Worm (Caenorhabditis elegans) whole organism, young adult: ENCODE measurements around the gene R03D7.15.
"Not testable (repeated sequence)": the region's sequence is repeated elsewhere in the genome, so short reads cannot be mapped to it uniquely, and the experiment has no call there.

Experiments used
- B0336.3 ChIP-seq: fragments of 200-800 bp; sonication (Bioruptor generic); IDR thresholded peaks from 2 replicates; pipeline ENCODE4 v1.3.6; 2022; ENCODE audit warnings: missing genetic modification characterization, missing compliant biosample characterization
- F23B12.7 ChIP-seq: sonication (generic microtip); optimal IDR thresholded peaks from 2 replicates; lab custom pipeline; 2017; ENCODE audit warnings: missing genetic modification characterization, mild to moderate bottlenecking, missing compliant biosample characterization, antibody characterized with exemption, moderate library complexity; ENCODE audit not compliant: insufficient read depth
- F33H1.4 ChIP-seq: fragments of 200-800 bp; sonication (Bioruptor generic); IDR thresholded peaks from 2 replicates; pipeline ENCODE4 v1.3.6; 2022; ENCODE audit warnings: missing genetic modification reagents, missing genetic modification characterization, missing compliant biosample characterization
- F52B5.7 ChIP-seq: sonication (generic microtip); optimal IDR thresholded peaks from 2 replicates; lab custom pipeline; 2016; ENCODE audit warnings: mild to moderate bottlenecking, missing genetic modification characterization, missing compliant biosample characterization
- F55B11.4 ChIP-seq: sonication (generic microtip); optimal IDR thresholded peaks from 2 replicates; lab custom pipeline; 2016; ENCODE audit warnings: missing compliant biosample characterization, missing genetic modification characterization, borderline replicate concordance; ENCODE audit not compliant: insufficient read depth
- F57C9.4 ChIP-seq: sonication (generic microtip); optimal IDR thresholded peaks from 2 replicates; lab custom pipeline; 2017; ENCODE audit warnings: mild to moderate bottlenecking, missing genetic modification characterization, missing compliant biosample characterization
- ZK185.1 ChIP-seq: sonication (generic microtip); optimal IDR thresholded peaks from 2 replicates; lab custom pipeline; 2016; ENCODE audit warnings: mild to moderate bottlenecking, missing genetic modification characterization, missing compliant biosample characterization; ENCODE audit not compliant: poor library complexity, severe bottlenecking
- akir-1 ChIP-seq: fragments of 200-800 bp; sonication (Bioruptor generic); optimal IDR thresholded peaks from 2 replicates; lab custom pipeline; 2018; ENCODE audit warnings: mild to moderate bottlenecking, missing genetic modification characterization, moderate library complexity, missing compliant biosample characterization
- cebp-1 ChIP-seq, 2 experiments: fragments of 200-800 bp in 1 of 2; sonication (Bioruptor generic) in 1 of 2; sonication (generic microtip) in 1 of 2; IDR thresholded peaks in 1 of 2; optimal IDR thresholded peaks in 1 of 2; 2 replicates each; pipeline versions ENCODE4 v1.3.6 to Lab custom; 2017 to 2022; ENCODE audit warnings: missing compliant biosample characterization in 2 of 2, missing genetic modification characterization in 2 of 2, mild to moderate bottlenecking in 1 of 2, missing genetic modification reagents in 1 of 2, moderate library complexity in 1 of 2
- ceh-27 ChIP-seq: fragments of 200-800 bp; sonication (Bioruptor generic); optimal IDR thresholded peaks from 2 replicates; lab custom pipeline; 2018; ENCODE audit warnings: mild to moderate bottlenecking, missing genetic modification characterization, moderate library complexity, missing compliant biosample characterization
- ceh-40 ChIP-seq: fragments of 200-800 bp; sonication (Bioruptor generic); IDR thresholded peaks from 2 replicates; pipeline ENCODE4 v1.3.6; 2022; ENCODE audit warnings: missing genetic modification characterization, missing compliant biosample characterization
- ceh-79 ChIP-seq: sonication (generic microtip); optimal IDR thresholded peaks from 2 replicates; lab custom pipeline; 2017; ENCODE audit warnings: mild to moderate bottlenecking, missing genetic modification characterization, missing compliant biosample characterization
- efl-1 ChIP-seq: fragments of 150-350 bp; optimal IDR thresholded peaks from 2 replicates; lab custom pipeline; 2014; ENCODE audit warnings: missing biosample characterization, missing genetic modification reagents, missing genetic modification characterization
- fkh-3 ChIP-seq: sonication (generic microtip); optimal IDR thresholded peaks from 2 replicates; lab custom pipeline; 2016; ENCODE audit warnings: mild to moderate bottlenecking, missing genetic modification characterization, missing compliant biosample characterization
- gei-17 ChIP-seq: fragments of 200-800 bp; sonication (Bioruptor generic); optimal IDR thresholded peaks from 2 replicates; lab custom pipeline; 2018; ENCODE audit warnings: mild to moderate bottlenecking, missing genetic modification characterization, missing compliant biosample characterization
- hrde-1 ChIP-seq: sonication (generic microtip); optimal IDR thresholded peaks from 2 replicates; lab custom pipeline; 2016; ENCODE audit warnings: missing genetic modification characterization, mild to moderate bottlenecking, missing compliant biosample characterization, moderate library complexity, missing genotype, missing genetic modification reagents, borderline replicate concordance
- lag-1 ChIP-seq: fragments of 200-800 bp; sonication (Bioruptor generic); IDR thresholded peaks from 2 replicates; pipeline ENCODE4 v1.3.6; 2022; ENCODE audit warnings: missing genetic modification reagents, missing genetic modification characterization, missing compliant biosample characterization
- let-607 ChIP-seq, 2 experiments: fragments of 200-800 bp in 1 of 2; sonication (Bioruptor generic) in 1 of 2; sonication (generic microtip) in 1 of 2; optimal IDR thresholded peaks; 2 replicates each; lab custom pipeline; 2016 to 2018; ENCODE audit warnings: mild to moderate bottlenecking in 2 of 2, missing compliant biosample characterization in 2 of 2, missing genetic modification characterization in 2 of 2, moderate library complexity in 2 of 2, missing genotype in 1 of 2
- lin-54 ChIP-seq: fragments of 200-800 bp; sonication (Bioruptor generic); optimal IDR thresholded peaks from 2 replicates; lab custom pipeline; 2018; ENCODE audit warnings: mild to moderate bottlenecking, missing genetic modification characterization, missing compliant biosample characterization
- lir-1 ChIP-seq: fragments of 200-800 bp; sonication (Bioruptor generic); conservative IDR thresholded peaks from 2 replicates; pipeline ENCODE4 v1.3.6; 2022; ENCODE audit warnings: missing genetic modification reagents, missing genetic modification characterization, missing compliant biosample characterization
- lsy-27 ChIP-seq: sonication (generic microtip); optimal IDR thresholded peaks from 2 replicates; lab custom pipeline; 2017; ENCODE audit warnings: missing genetic modification characterization, mild to moderate bottlenecking, missing compliant biosample characterization, antibody characterized with exemption, missing genotype, borderline replicate concordance; ENCODE audit not compliant: insufficient read depth
- madf-10 ChIP-seq: sonication (generic microtip); optimal IDR thresholded peaks from 2 replicates; lab custom pipeline; 2016; ENCODE audit warnings: mild to moderate bottlenecking, missing genetic modification characterization, missing compliant biosample characterization
- mxl-1 ChIP-seq: sonication (generic microtip); optimal IDR thresholded peaks from 2 replicates; lab custom pipeline; 2016; ENCODE audit warnings: missing genetic modification characterization, missing compliant biosample characterization
- nfya-1 ChIP-seq: sonication (generic microtip); optimal IDR thresholded peaks from 2 replicates; lab custom pipeline; 2017; ENCODE audit warnings: antibody characterized with exemption, missing compliant biosample characterization, missing genetic modification characterization, borderline replicate concordance; ENCODE audit not compliant: insufficient read depth
- nfya-2 ChIP-seq: fragments of 200-800 bp; sonication (Bioruptor generic); IDR thresholded peaks from 2 replicates; pipeline ENCODE4 v1.3.6; 2022; ENCODE audit warnings: missing genetic modification reagents, missing genetic modification characterization, missing compliant biosample characterization
- nhr-80 ChIP-seq: sonication (generic microtip); optimal IDR thresholded peaks from 2 replicates; lab custom pipeline; 2016; ENCODE audit warnings: missing genetic modification characterization, missing compliant biosample characterization
- pbrm-1 ChIP-seq: fragments of 200-800 bp; sonication (Bioruptor generic); IDR thresholded peaks from 2 replicates; pipeline ENCODE4 v1.3.6; 2022; ENCODE audit warnings: missing genetic modification reagents, missing genetic modification characterization, missing compliant biosample characterization
- pha-4 ChIP-seq: fragments of 150-350 bp; sonication (generic microtip); optimal IDR thresholded peaks from 2 replicates; lab custom pipeline; 2014; ENCODE audit warnings: missing biosample characterization, missing genetic modification reagents, missing genetic modification characterization
- rcor-1 ChIP-seq: fragments of 200-800 bp; sonication (Bioruptor generic); IDR thresholded peaks from 2 replicates; pipeline ENCODE4 v1.3.6; 2022; ENCODE audit warnings: missing genetic modification reagents, missing genetic modification characterization, missing compliant biosample characterization
- rec-8 ChIP-seq, 2 experiments: sonication (generic microtip); optimal IDR thresholded peaks; 2 replicates each; lab custom pipeline; 2016; ENCODE audit warnings: mild to moderate bottlenecking in 2 of 2, missing genetic modification characterization in 2 of 2, missing genetic modification reagents in 2 of 2, missing genotype in 2 of 2, missing biosample characterization in 1 of 2, missing compliant biosample characterization in 1 of 2, moderate library complexity in 1 of 2
- snpc-1.3 ChIP-seq: sonication (generic microtip); optimal IDR thresholded peaks from 2 replicates; lab custom pipeline; 2017; ENCODE audit warnings: missing genetic modification characterization, mild to moderate bottlenecking, missing compliant biosample characterization, antibody characterized with exemption, moderate library complexity, missing genotype, missing genetic modification reagents; ENCODE audit not compliant: insufficient read depth
- snpc-3.4 ChIP-seq: sonication (generic microtip); optimal IDR thresholded peaks from 2 replicates; lab custom pipeline; 2017; ENCODE audit warnings: missing genetic modification characterization, mild to moderate bottlenecking, missing compliant biosample characterization, antibody characterized with exemption, moderate library complexity, missing genotype, missing genetic modification reagents
- snpc-4 ChIP-seq, 5 experiments: fragments of 150-350 bp in 1 of 5; sonication (generic microtip) in 4 of 5; optimal IDR thresholded peaks; 2 replicates each; lab custom pipeline; 2014 to 2018; ENCODE audit warnings: missing genetic modification characterization in 5 of 5, missing biosample characterization in 3 of 5, antibody characterized with exemption in 2 of 5, mild to moderate bottlenecking in 2 of 5, missing compliant biosample characterization in 2 of 5, missing genotype in 2 of 5, moderate library complexity in 2 of 5, missing genetic modification reagents in 1 of 5
- tbp1 ChIP-seq: fragments of 200-800 bp; sonication (Bioruptor generic); optimal IDR thresholded peaks from 2 replicates; lab custom pipeline; 2018; ENCODE audit warnings: mild to moderate bottlenecking, missing genetic modification characterization, missing compliant biosample characterization
- tlf-1 ChIP-seq: fragments of 200-800 bp; sonication (Bioruptor generic); optimal IDR thresholded peaks from 2 replicates; lab custom pipeline; 2018; ENCODE audit warnings: mild to moderate bottlenecking, missing genetic modification characterization, missing compliant biosample characterization
- unc-130 ChIP-seq: sonication (generic microtip); optimal IDR thresholded peaks from 2 replicates; lab custom pipeline; 2016; ENCODE audit warnings: missing genetic modification reagents, missing genetic modification characterization, missing compliant biosample characterization
- unc-62 ChIP-seq: fragments of 150-350 bp; optimal IDR thresholded peaks from 2 replicates; lab custom pipeline; 2014; ENCODE audit warnings: missing biosample characterization, missing genetic modification reagents, missing genetic modification characterization
- ztf-3 ChIP-seq: fragments of 200-800 bp; sonication (Bioruptor generic); optimal IDR thresholded peaks from 2 replicates; lab custom pipeline; 2018; ENCODE audit warnings: mild to moderate bottlenecking, missing genetic modification characterization, missing compliant biosample characterization

R03D7.15 gene

DNA sequence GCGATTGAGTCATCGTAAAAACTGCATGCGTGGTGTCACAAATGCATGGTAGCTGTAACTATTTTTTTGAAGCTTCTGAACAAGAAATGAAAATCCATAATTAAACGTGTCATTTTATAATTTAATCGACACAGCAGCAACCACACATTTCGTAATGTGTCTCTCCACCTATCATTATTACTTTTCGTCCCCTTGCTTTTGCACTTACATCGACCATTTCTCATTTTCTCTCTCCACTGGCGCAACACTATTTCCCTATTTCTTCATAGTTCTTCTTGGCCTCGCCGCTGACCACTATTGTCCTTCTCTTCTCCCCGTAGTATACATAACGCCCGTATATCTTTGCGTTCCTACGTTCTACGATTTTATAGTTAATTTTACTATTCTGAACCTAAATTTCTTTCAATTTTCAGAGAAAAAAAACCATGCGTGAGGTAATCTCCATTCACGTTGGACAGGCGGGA is 23.7 kb upstream of the R03D7.15 start, which contains the start of gene tba-4:
tba-4 (plus strand) TSS at position 414 of the 464 bp plus-strand sequence.
- TF ChIP-seq let-607 (tag; optimal IDR thresholded peaks at IDR 0.05; lab: Kevin White, UChicago): peak in 1 of 2 experiments; percentile 63
- TF ChIP-seq nhr-80: peak; percentile 83
- peak; percentile 50; the same call in 1 of the 2 replicates for TF ChIP-seq cebp-1 (GFP tag; IDR thresholded peaks at IDR 0.05; lab: Robert Waterston, UW)
- no peak for TF ChIP-seq cebp-1 (tag; optimal IDR thresholded peaks at IDR 0.05; lab: Kevin White, UChicago)
- no peak for TF ChIP-seq nfya-1 (tag; lab: Kevin White, UChicago)

DNA sequence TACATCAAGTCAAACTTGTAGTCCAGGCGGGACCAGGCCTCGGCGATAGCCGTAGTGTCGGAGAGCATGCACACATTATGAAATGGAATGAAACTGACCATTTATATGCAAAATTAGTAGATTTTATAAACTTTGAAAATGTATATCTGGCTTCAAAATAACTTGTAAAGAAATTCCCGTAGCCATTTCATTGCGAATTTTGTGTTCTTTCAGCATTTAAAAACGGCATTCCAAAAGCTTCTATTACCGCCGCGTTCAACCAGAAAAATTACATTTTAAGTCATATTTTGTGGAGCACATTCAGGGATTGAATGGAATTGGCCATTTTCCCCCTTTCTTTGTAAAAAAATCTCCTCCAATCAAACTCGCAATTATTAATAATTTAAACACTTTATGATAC is 19.1 kb upstream of the R03D7.15 start, which contains the start of gene Y19D2B.1:
Y19D2B.1 (minus strand) TSS at position 101 of the 400 bp plus-strand sequence.
- TF ChIP-seq snpc-1.3 (tag; lab: Kevin White, UChicago); mxl-1 (tag; lab: Kevin White, UChicago); F23B12.7: not testable (repeated sequence)

DNA sequence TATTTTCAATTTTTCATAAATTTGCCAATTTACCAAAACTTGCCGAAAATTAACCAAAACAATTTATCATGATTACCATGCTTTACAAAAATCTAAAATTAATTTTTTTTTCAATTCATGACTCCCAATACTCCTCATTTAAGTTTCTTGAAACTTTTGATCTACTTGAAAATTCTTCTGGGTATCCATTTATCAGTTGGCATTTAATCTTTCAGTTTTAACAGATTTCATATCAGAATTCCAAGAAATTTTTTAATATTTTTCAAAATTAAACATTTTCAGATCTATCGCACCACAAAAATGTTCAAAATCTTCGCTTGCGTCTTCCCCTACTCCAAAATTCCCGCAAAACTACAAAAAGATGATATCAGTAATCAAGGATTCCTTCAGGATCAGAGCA is 18.1 kb upstream of the R03D7.15 start, which contains the start of gene Y19D2B.2:
Y19D2B.2 (plus strand) TSS at position 301 of the 400 bp plus-strand sequence.
- TF ChIP-seq F52B5.7 (tag; lab: Kevin White, UChicago) (no peak), nfya-2 (no peak), madf-10 (tag; lab: Kevin White, UChicago) (no peak), ceh-79 (no peak), pha-4 (no peak), akir-1 (GFP tag; lab: Kevin White, UChicago) (no peak), unc-130 (GFP tag; lab: Kevin White, UChicago) (no peak), unc-62 (no peak), F57C9.4 (tag; lab: Kevin White, UChicago) (no peak), tbp1 (GFP tag; lab: Kevin White, UChicago) (no peak), nhr-80 (no peak), ztf-3 (GFP tag; lab: Kevin White, UChicago) (no peak), tlf-1 (GFP tag; lab: Kevin White, UChicago) (no peak), F55B11.4 (tag; lab: Kevin White, UChicago) (no peak), ceh-40 (GFP tag; lab: Robert Waterston, UW) (no peak), lin-54 (GFP tag; lab: Kevin White, UChicago) (no peak), lir-1 (GFP tag; lab: Robert Waterston, UW) (no peak)
- TF ChIP-seq, all 124 proteins: peak for 0

DNA sequence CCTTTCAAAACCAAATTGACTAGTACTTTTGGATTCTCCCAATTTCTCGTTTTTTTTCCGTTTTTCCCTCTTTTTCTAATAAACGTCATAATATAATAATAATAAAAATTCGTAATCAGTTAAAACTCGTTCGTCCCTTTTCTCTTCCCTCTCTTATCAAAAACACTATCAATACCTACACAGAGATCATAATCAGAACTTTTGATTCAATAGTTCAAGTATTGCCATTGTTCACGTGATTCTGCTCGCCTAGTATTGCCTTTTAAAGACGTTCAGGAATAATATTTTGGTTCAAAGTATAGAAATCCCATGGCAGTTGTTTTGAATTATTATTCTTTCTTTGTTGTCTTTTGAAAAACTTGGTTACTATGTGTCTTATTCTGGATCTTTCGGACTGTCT is 17.3 kb upstream of the R03D7.15 start:
- TF ChIP-seq gei-17 (GFP tag; lab: Kevin White, UChicago) (no peak), B0336.3 (no peak), ceh-27 (GFP tag; lab: Kevin White, UChicago) (no peak), efl-1 (GFP tag; lab: Kevin White, UChicago) (no peak), snpc-4 (GFP tag; optimal IDR thresholded peaks at IDR 0.05; lab: Kevin White, UChicago) (no peak), snpc-4 (tag; optimal IDR thresholded peaks at IDR 0.05; lab: Kevin White, UChicago) (peak in 1 of 4 experiments; percentile 2), rcor-1 (GFP tag; lab: Robert Waterston, UW) (no peak), rec-8 (tag; optimal IDR thresholded peaks at IDR 0.05; lab: Kevin White, UChicago) (no peak), fkh-3 (tag; lab: Kevin White, UChicago) (no peak), pha-4 (no peak), nhr-80 (peak; percentile 83), snpc-3.4 (tag; lab: Kevin White, UChicago) (no peak), hrde-1 (tag; lab: Kevin White, UChicago) (no peak), F52B5.7 (tag; lab: Kevin White, UChicago) (no peak), lag-1 (GFP tag; lab: Robert Waterston, UW) (no peak), lir-1 (GFP tag; lab: Robert Waterston, UW) (no peak), ceh-79 (no peak), F55B11.4 (tag; lab: Kevin White, UChicago) (no peak), lsy-27 (no peak), ZK185.1 (tag; lab: Kevin White, UChicago) (no peak), pbrm-1 (GFP tag; lab: Robert Waterston, UW) (no peak), lin-54 (GFP tag; lab: Kevin White, UChicago) (no peak), nfya-1 (tag; lab: Kevin White, UChicago) (no peak), F33H1.4 (GFP tag; lab: Robert Waterston, UW) (no peak)
